Worm (Caenorhabditis elegans): ENCODE measurements around the gene dpy-28.
"Not testable (repeated sequence)": the region's sequence is repeated elsewhere in the genome, so short reads cannot be mapped to it uniquely, and the experiment has no call there.

dpy-28 gene

ce11 chrIII:10802032-10802431 lies 39.1 kb downstream of the dpy-28 start, which contains the start of gene K11D9.3:
TSS of gene K11D9.3 (minus strand) at chrIII:10802212.
- TF ChIP-seq Y53F4B.3 (GFP tag; IDR thresholded peaks at IDR 0.05): no peak
- TF ChIP-seq tbx-9 (tag; optimal IDR thresholded peaks at IDR 0.05; ENCODE audit: borderline replicate concordance): no peak
- no peak for TF ChIP-seq zfh-2 (GFP tag; conservative IDR thresholded peaks at IDR 0.05)
- TF ChIP-seq ceh-91 (GFP tag; IDR thresholded peaks at IDR 0.05): no peak
- no peak for TF ChIP-seq Y95B8A.8 (GFP tag; IDR thresholded peaks at IDR 0.05)
- TF ChIP-seq attf-5 (GFP tag; optimal IDR thresholded peaks at IDR 0.05): no peak
- TF ChIP-seq madf-8 (GFP tag; conservative IDR thresholded peaks at IDR 0.05): no peak
- no peak for TF ChIP-seq sptf-2 (GFP tag; optimal IDR thresholded peaks at IDR 0.05)
- no peak for TF ChIP-seq hmg-20 (GFP tag; IDR thresholded peaks at IDR 0.05)
- no peak for TF ChIP-seq hrde-1 (tag; optimal IDR thresholded peaks at IDR 0.05; ENCODE audit: borderline replicate concordance)
- TF ChIP-seq unc-130 (GFP tag; optimal IDR thresholded peaks at IDR 0.05): no peak
- TF ChIP-seq ztf-3 (GFP tag; optimal IDR thresholded peaks at IDR 0.05): no peak
- no peak for TF ChIP-seq F37B4.10 (GFP tag; IDR thresholded peaks at IDR 0.05)
- no peak for TF ChIP-seq efl-1 (GFP tag; optimal IDR thresholded peaks at IDR 0.05)
- TF ChIP-seq aptf-2 (GFP tag; conservative IDR thresholded peaks at IDR 0.05): no peak
- no peak for TF ChIP-seq nhr-179 (tag; optimal IDR thresholded peaks at IDR 0.05)
- no peak for TF ChIP-seq K12H6.12 (tag; optimal IDR thresholded peaks at IDR 0.05)

- TF ChIP-seq egl-18 (GFP tag; IDR thresholded peaks at IDR 0.05): no peak
- no peak for TF ChIP-seq nhr-179 (tag; optimal IDR thresholded peaks at IDR 0.05)
- TF ChIP-seq him-1 (tag; optimal IDR thresholded peaks at IDR 0.05): no peak
- TF ChIP-seq ZK185.1 (tag; optimal IDR thresholded peaks at IDR 0.05; ENCODE audit: poor library complexity, severe bottlenecking): no peak
- no peak for TF ChIP-seq Y67H2A.10 (GFP tag; conservative IDR thresholded peaks at IDR 0.05)
- no peak for TF ChIP-seq ztf-22 (GFP tag; optimal IDR thresholded peaks at IDR 0.05)
- no peak for TF ChIP-seq rec-8 (tag; optimal IDR thresholded peaks at IDR 0.05)
- TF ChIP-seq lin-40 (tag; optimal IDR thresholded peaks at IDR 0.05): no peak
- no peak for TF ChIP-seq nfya-1 (tag; optimal IDR thresholded peaks at IDR 0.05; ENCODE audit: borderline replicate concordance, insufficient read depth)
- no peak for TF ChIP-seq egl-44 (GFP tag; IDR thresholded peaks at IDR 0.05)
- no peak for TF ChIP-seq aptf-3 (GFP tag; IDR thresholded peaks at IDR 0.05)
- no peak for TF ChIP-seq ceh-100 (GFP tag; IDR thresholded peaks at IDR 0.05)
- no peak for TF ChIP-seq attf-5 (GFP tag; optimal IDR thresholded peaks at IDR 0.05)
- no peak for TF ChIP-seq fkh-3 (tag; optimal IDR thresholded peaks at IDR 0.05)
- no peak for TF ChIP-seq C06A6.2 (GFP tag; conservative IDR thresholded peaks at IDR 0.05)
- TF ChIP-seq rcor-1 (GFP tag; IDR thresholded peaks at IDR 0.05): no peak
- TF ChIP-seq egrh-3 (GFP tag; IDR thresholded peaks at IDR 0.05): no peak
- TF ChIP-seq tbx-9 (tag; optimal IDR thresholded peaks at IDR 0.05; ENCODE audit: borderline replicate concordance): no peak
Observed at ce11 chrIII:10805172-10805571, 42.2 kb downstream of the dpy-28 start.

ce11 chrIII:10805625-10806024 lies 42.7 kb downstream of the dpy-28 start, which contains the start of gene klp-7:
TSS of gene klp-7 (plus strand) at chrIII:10805925.
- not testable (repeated sequence) for TF ChIP-seq ztf-25 (GFP tag; IDR thresholded peaks at IDR 0.05); akir-1 (GFP tag; optimal IDR thresholded peaks at IDR 0.05); B0261.1 (tag; optimal IDR thresholded peaks at IDR 0.05)

- peak; percentile 73; the same call in 1 of the 2 replicates for TF ChIP-seq cebp-1 (GFP tag; IDR thresholded peaks at IDR 0.05)
- peak; percentile 94 for TF ChIP-seq cebp-1 (tag; optimal IDR thresholded peaks at IDR 0.05)
- TF ChIP-seq F22D6.2 (tag; optimal IDR thresholded peaks at IDR 0.05): no peak
- TF ChIP-seq hmg-20 (GFP tag; IDR thresholded peaks at IDR 0.05): no peak
- no peak for TF ChIP-seq akir-1 (GFP tag; optimal IDR thresholded peaks at IDR 0.05)
- TF ChIP-seq ccch-3 (GFP tag; optimal IDR thresholded peaks at IDR 0.05): no peak
Observed at ce11 chrIII:10806821-10807220, 43.9 kb downstream of the dpy-28 start.
